Worm (Caenorhabditis elegans): ENCODE measurements around the gene srh-272.

The srh-272 gene

DNA sequence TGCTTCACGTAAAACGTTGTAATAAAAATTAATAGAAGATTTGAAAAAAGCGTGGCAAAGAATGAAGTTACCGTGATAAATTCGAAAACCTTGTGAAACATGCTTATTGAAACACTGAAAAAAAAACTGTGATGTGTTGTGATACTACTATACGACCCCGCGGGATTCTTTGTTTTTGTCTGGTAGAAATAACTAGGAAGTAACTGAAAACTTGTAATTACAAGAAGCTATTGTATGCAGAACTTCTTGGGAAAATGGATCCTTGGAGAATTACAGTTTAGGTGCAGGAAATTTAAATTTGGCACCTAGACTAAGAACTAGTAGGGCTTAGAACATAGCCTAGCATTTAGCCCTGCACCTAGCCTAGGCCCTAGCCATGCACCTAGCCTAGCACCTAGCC is 16.7 kb downstream of the srh-272 start, which contains the start of gene str-39:
TSS of gene str-39 (minus strand) at position 101 of the 400 bp plus-strand sequence.
- TF ChIP-seq nhr-90 (tag; optimal IDR thresholded peaks at IDR 0.05) (no peak), madf-3 (GFP tag; IDR thresholded peaks at IDR 0.05) (no peak), K11D2.4 (GFP tag; IDR thresholded peaks at IDR 0.05) (no peak)

ce11 chrV:2880356-2880755 is 17.2 kb downstream of the srh-272 start:
- TF ChIP-seq nfya-1 (tag; optimal IDR thresholded peaks at IDR 0.05; ENCODE audit: borderline replicate concordance, insufficient read depth) (no peak), snpc-3.4 (tag; optimal IDR thresholded peaks at IDR 0.05) (no peak), ceh-91 (GFP tag; IDR thresholded peaks at IDR 0.05) (no peak), F23B12.7 (tag; optimal IDR thresholded peaks at IDR 0.05; ENCODE audit: insufficient read depth) (no peak), nhr-80 (tag; optimal IDR thresholded peaks at IDR 0.05) (peak; percentile 45), tlf-1 (GFP tag; optimal IDR thresholded peaks at IDR 0.05) (no peak), ztf-26 (tag; optimal IDR thresholded peaks at IDR 0.05) (no peak)

- TF ChIP-seq C06A6.2 (GFP tag; conservative IDR thresholded peaks at IDR 0.05) (no peak), dpff-1 (tag; optimal IDR thresholded peaks at IDR 0.05) (no peak), ztf-3 (GFP tag; optimal IDR thresholded peaks at IDR 0.05) (no peak), F57C9.4 (tag; optimal IDR thresholded peaks at IDR 0.05) (no peak), chd-7 (tag; optimal IDR thresholded peaks at IDR 0.05) (no peak), bed-1 (GFP tag; IDR thresholded peaks at IDR 0.05) (no peak), F37B4.10 (GFP tag; IDR thresholded peaks at IDR 0.05) (no peak), ets-4 (GFP tag; optimal IDR thresholded peaks at IDR 0.05) (no peak), pbrm-1 (GFP tag; IDR thresholded peaks at IDR 0.05) (no peak), mes-4 (tag; optimal IDR thresholded peaks at IDR 0.05) (no peak), tbx-9 (tag; optimal IDR thresholded peaks at IDR 0.05; ENCODE audit: borderline replicate concordance) (no peak), hsf-1 (GFP tag; IDR thresholded peaks at IDR 0.05) (no peak), let-526 (GFP tag; IDR thresholded peaks at IDR 0.05) (no peak), athp-1 (tag; optimal IDR thresholded peaks at IDR 0.05) (no peak), F39B2.1 (GFP tag; IDR thresholded peaks at IDR 0.05) (no peak), akir-1 (GFP tag; optimal IDR thresholded peaks at IDR 0.05) (no peak), F22D6.2 (tag; optimal IDR thresholded peaks at IDR 0.05) (no peak), rpc-1 (optimal IDR thresholded peaks at IDR 0.05) (no peak), rpc-1 (tag; optimal IDR thresholded peaks at IDR 0.05) (no peak), madf-10 (tag; optimal IDR thresholded peaks at IDR 0.05) (no peak), snpc-4 (GFP tag; optimal IDR thresholded peaks at IDR 0.05) (no peak), snpc-4 (tag; optimal IDR thresholded peaks at IDR 0.05) (no peak)
Observed at ce11 chrV:2881016-2881415, 17.9 kb downstream of the srh-272 start, which contains the start of gene ifc-1. TSS of gene ifc-1 (plus strand) at chrV:2881393.

DNA sequence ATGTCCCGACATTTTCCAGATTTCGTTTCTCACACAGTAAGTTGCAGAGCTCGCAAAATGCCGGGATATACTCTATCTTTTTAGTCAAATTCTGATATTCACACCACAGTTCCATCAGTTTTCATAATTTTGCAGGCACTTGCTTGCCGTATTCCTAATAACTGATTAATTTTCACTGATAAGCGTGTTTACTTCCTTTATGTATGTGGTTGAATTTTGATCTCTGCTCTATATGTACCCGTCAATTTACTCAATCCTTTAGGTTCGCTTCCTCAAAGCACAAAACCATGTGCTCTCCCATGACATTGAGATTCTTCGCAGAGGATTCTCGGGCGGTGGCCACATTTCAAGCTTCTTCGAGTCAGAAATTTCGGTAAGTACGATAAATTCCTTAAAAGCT is 18.4 kb downstream of the srh-272 start:
- TF ChIP-seq snpc-1.3 (tag; optimal IDR thresholded peaks at IDR 0.05; ENCODE audit: insufficient read depth), result no peak
- TF ChIP-seq aptf-3 (GFP tag; IDR thresholded peaks at IDR 0.05), result no peak
- TF ChIP-seq T07F8.4 (tag; optimal IDR thresholded peaks at IDR 0.05), result no peak
- no peak for TF ChIP-seq F49E8.2 (tag; optimal IDR thresholded peaks at IDR 0.05; ENCODE audit: insufficient read depth)
- TF ChIP-seq Y67H2A.10 (GFP tag; conservative IDR thresholded peaks at IDR 0.05), result no peak
- TF ChIP-seq nhr-80 (tag; optimal IDR thresholded peaks at IDR 0.05), result peak; percentile 23
- TF ChIP-seq nhr-27 (tag; optimal IDR thresholded peaks at IDR 0.05), result no peak
- no peak for TF ChIP-seq ztf-18 (tag; optimal IDR thresholded peaks at IDR 0.05)
- TF ChIP-seq athp-1 (tag; optimal IDR thresholded peaks at IDR 0.05), result no peak
- no peak for TF ChIP-seq F23B12.7 (tag; optimal IDR thresholded peaks at IDR 0.05; ENCODE audit: insufficient read depth)
- TF ChIP-seq attf-5 (GFP tag; optimal IDR thresholded peaks at IDR 0.05), result no peak
- no peak for TF ChIP-seq ceh-40 (GFP tag; IDR thresholded peaks at IDR 0.05)
- TF ChIP-seq pha-4 (tag; optimal IDR thresholded peaks at IDR 0.05), result peak; percentile 34
